Worm (Caenorhabditis elegans): ENCODE measurements around the gene smz-1.
"Not testable (repeated sequence)": the region's sequence is repeated elsewhere in the genome, so short reads cannot be mapped to it uniquely, and the experiment has no call there.

The smz-1 gene

DNA sequence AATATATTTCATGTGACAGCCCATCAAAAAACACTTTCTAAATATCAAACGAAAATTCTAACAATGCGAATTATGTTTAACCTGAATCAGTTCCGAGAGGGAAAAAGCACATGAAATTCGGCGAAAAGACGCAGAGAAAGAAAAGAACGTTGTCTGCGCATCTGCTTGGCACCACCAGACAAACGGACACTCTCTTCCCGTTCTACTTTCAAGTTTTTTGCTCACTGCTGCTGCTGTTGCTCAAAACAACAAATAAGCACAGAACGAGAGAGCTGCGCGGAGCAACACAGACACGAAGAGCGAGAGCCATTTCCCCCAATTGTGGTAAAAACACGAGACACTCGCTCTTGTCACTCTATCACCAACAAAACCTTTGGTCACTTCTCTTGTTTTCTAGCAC lies 10.0 kb downstream of the smz-1 start:
- no peak for TF ChIP-seq nhr-6 (tag; optimal IDR thresholded peaks at IDR 0.05)
- TF ChIP-seq vab-7 (GFP tag; IDR thresholded peaks at IDR 0.05) = no peak
- no peak for TF ChIP-seq nhr-102 (tag; optimal IDR thresholded peaks at IDR 0.05)
- peak in 1 of 2 experiments; percentile 63 for TF ChIP-seq unc-62 (GFP tag; optimal IDR thresholded peaks at IDR 0.05 in 1 of 2)
- no peak for TF ChIP-seq unc-62 (tag; optimal IDR thresholded peaks at IDR 0.05)
- TF ChIP-seq hlh-30 (tag; optimal IDR thresholded peaks at IDR 0.05; ENCODE audit: insufficient read depth) = peak; percentile 57
- TF ChIP-seq egl-43 (GFP tag; IDR thresholded peaks at IDR 0.05) = 0 out of 2 replicates have a peak, but pooled peaks have one; percentile 29
- no peak for TF ChIP-seq nhr-28 (tag; optimal IDR thresholded peaks at IDR 0.05)
- TF ChIP-seq mes-2 (tag; optimal IDR thresholded peaks at IDR 0.05; ENCODE audit: poor library complexity, severe bottlenecking) = peak; percentile 33
- TF ChIP-seq hlh-11 (tag; optimal IDR thresholded peaks at IDR 0.05) = peak; percentile 12
- peak; percentile 48; the same call in 1 of the 2 replicates for TF ChIP-seq hmg-1.1 (GFP tag; IDR thresholded peaks at IDR 0.05)
- peak; percentile 47 for TF ChIP-seq fkh-10 (GFP tag; optimal IDR thresholded peaks at IDR 0.05)
- TF ChIP-seq unc-130 (GFP tag; optimal IDR thresholded peaks at IDR 0.05) = no peak
- TF ChIP-seq D1046.2 (GFP tag; IDR thresholded peaks at IDR 0.05) = no peak
- no peak for TF ChIP-seq attf-4 (tag; optimal IDR thresholded peaks at IDR 0.05)

DNA sequence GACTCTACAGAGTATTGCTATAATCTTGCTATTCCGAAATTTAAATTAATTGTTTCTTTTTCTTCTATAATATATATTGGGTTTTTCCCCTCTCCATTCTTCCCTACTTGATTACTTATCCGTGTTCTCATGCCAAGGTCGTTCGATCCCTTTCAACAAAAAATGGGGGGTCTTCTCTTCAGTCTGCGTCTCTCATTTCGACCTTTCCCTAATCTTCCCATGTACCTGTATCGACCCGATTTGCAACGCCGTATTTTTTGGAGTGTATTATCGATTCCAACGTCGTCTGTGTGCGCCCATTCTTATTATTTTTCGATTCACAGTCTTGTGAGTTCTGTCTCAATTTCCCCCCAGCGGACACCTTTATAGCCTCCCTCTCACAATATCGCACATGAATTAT lies 12.9 kb downstream of the smz-1 start:
- TF ChIP-seq nhr-25 (tag; optimal IDR thresholded peaks at IDR 0.05; ENCODE audit: borderline replicate concordance, insufficient read depth) (peak; percentile 55), ceh-28 (tag; optimal IDR thresholded peaks at IDR 0.05) (no peak), nhr-28 (tag; optimal IDR thresholded peaks at IDR 0.05) (peak; percentile 54)

DNA sequence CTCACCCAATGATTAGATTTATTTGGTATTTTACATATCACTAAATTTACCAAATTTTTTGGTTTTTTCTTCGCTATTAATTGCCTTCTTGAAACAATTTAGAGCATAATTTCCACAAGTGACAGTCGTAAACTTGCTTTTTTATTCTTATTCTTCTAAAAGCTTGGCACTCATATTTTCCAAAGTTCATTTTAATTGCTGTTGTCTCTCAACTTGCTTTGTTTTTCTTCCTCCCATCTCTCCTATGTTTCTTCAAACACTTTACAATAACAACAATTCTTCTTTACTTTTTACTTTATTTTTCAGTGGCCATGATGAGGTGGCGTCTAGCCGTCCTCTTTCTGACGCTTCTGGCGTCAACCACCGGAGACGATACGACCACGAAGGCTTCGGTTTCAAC lies 13.5 kb downstream of the smz-1 start, which contains the start of gene igdb-2:
Gene igdb-2 (plus strand): TSS at position 301 of the 400 bp plus-strand sequence.
- no peak for TF ChIP-seq madf-5 (GFP tag; IDR thresholded peaks at IDR 0.05)
- no peak for TF ChIP-seq nhr-42 (GFP tag; IDR thresholded peaks at IDR 0.05)
- no peak for TF ChIP-seq unc-39 (tag; optimal IDR thresholded peaks at IDR 0.05)
- TF ChIP-seq ceh-20 (GFP tag; IDR thresholded peaks at IDR 0.05) = no peak
- no peak for TF ChIP-seq D1046.2 (GFP tag; IDR thresholded peaks at IDR 0.05)
- no peak for TF ChIP-seq nhr-10 (tag; optimal IDR thresholded peaks at IDR 0.05)
- TF ChIP-seq ceh-32 (tag; optimal IDR thresholded peaks at IDR 0.05; ENCODE audit: poor library complexity) = no peak
- TF ChIP-seq F10B5.3 (tag; optimal IDR thresholded peaks at IDR 0.05) = no peak
- TF ChIP-seq Y105C5A.15 (GFP tag; IDR thresholded peaks at IDR 0.05) = no peak
- TF ChIP-seq hlh-11 (tag; optimal IDR thresholded peaks at IDR 0.05) = no peak
- no peak for TF ChIP-seq egl-27 (tag; optimal IDR thresholded peaks at IDR 0.05)
- no peak for TF ChIP-seq zfp-2 (tag; optimal IDR thresholded peaks at IDR 0.05)
- TF ChIP-seq ces-1 (GFP tag; optimal IDR thresholded peaks at IDR 0.05) = no peak
- TF ChIP-seq arid-1 (GFP tag; conservative IDR thresholded peaks at IDR 0.05) = no peak
- TF ChIP-seq ama-1 (optimal IDR thresholded peaks at IDR 0.05) = no peak
- TF ChIP-seq lin-1 (GFP tag; IDR thresholded peaks at IDR 0.05) = no peak
- TF ChIP-seq hmg-1.1 (GFP tag; IDR thresholded peaks at IDR 0.05) = no peak

DNA sequence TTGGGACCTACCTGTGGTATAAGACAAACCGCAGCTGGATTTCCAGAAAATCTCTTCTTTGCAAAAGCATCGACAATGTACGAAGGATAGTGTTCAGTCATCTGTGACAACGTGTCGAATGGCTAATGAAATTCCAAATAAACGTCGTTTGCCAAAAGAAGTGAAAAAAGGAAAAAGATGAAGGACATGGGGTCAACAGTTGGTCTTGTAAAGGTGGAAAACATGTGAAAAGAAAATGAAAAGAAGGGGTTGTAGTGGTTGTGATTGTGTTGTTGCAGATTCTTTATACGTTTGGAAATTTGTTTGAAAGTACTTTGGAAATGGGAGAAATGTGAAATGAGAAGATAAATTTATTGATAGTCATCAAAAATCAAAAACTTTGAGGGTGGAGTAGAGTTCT lies 22.1 kb downstream of the smz-1 start, which contains the start of gene T04A11.1:
Gene T04A11.1 (minus strand): TSS at position 101 of the 400 bp plus-strand sequence.
- TF ChIP-seq aha-1 (tag); nhr-42 (GFP tag; IDR thresholded peaks at IDR 0.05); dmd-9 (GFP tag; IDR thresholded peaks at IDR 0.05): not testable (repeated sequence)

DNA sequence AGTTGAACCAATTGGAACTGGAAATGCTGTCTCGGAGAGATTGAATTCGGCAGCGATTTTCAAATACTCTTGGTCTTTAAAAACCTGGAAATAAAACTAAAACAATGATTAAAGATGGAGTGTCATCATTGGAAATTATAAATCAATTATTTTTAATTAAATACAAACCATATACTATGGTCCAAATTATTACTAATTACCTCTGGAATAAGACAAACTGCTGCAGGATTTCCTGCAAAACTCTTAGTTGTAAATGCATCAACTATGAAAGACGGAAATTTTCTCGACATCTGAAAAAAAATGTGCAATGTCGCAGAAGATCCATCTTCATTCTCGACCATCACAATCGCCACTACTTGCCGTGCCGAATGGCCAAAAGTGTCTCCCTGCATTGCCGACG lies 23.9 kb downstream of the smz-1 start, which contains the start of gene igdb-1:
Gene igdb-1 (plus strand): TSS at position 301 of the 400 bp plus-strand sequence.
- not testable (repeated sequence) for TF ChIP-seq daf-16 (GFP tag; optimal IDR thresholded peaks at IDR 0.05); daf-16 (tag; optimal IDR thresholded peaks at IDR 0.05); Y5F2A.4 (GFP tag; optimal IDR thresholded peaks at IDR 0.05); unc-62 (GFP tag; optimal IDR thresholded peaks at IDR 0.05 in 1 of 2); unc-62 (tag; optimal IDR thresholded peaks at IDR 0.05)

Data from whole organism, L4 larva.